Worm (Caenorhabditis elegans) whole organism, late embryonic: ENCODE results near the gene rips-1.

Source experiments
- ama-1 ChIP-seq: fragments of 150-350 bp; optimal IDR thresholded peaks from 2 replicates; lab custom pipeline; 2014
- gmeb-2 ChIP-seq: sonication (generic microtip); optimal IDR thresholded peaks from 2 replicates; lab custom pipeline; 2016; ENCODE audit warnings: missing genetic modification characterization, inconsistent platforms, missing compliant biosample characterization
- hlh-30 ChIP-seq: sonication (generic microtip); optimal IDR thresholded peaks from 2 replicates; lab custom pipeline; 2017; ENCODE audit warnings: antibody characterized with exemption, missing genetic modification characterization, missing compliant biosample characterization; ENCODE audit not compliant: insufficient read depth
- lim-6 ChIP-seq: sonication (generic microtip); optimal IDR thresholded peaks from 2 replicates; lab custom pipeline; 2016; ENCODE audit warnings: missing genetic modification characterization, missing compliant biosample characterization
- madf-2 ChIP-seq: sonication (generic microtip); optimal IDR thresholded peaks from 2 replicates; lab custom pipeline; 2017; ENCODE audit warnings: missing genetic modification characterization, missing compliant biosample characterization
- nfya-1 ChIP-seq: sonication (generic microtip); optimal IDR thresholded peaks from 2 replicates; lab custom pipeline; 2017; ENCODE audit warnings: missing genetic modification characterization, mild to moderate bottlenecking, missing compliant biosample characterization, antibody characterized with exemption, moderate library complexity
- npax-4 ChIP-seq: sonication (generic microtip); optimal IDR thresholded peaks from 2 replicates; lab custom pipeline; 2016; ENCODE audit warnings: missing genetic modification characterization, missing compliant biosample characterization
- pha-2 ChIP-seq: sonication (generic microtip); optimal IDR thresholded peaks from 2 replicates; lab custom pipeline; 2017; ENCODE audit warnings: mild to moderate bottlenecking, missing genetic modification characterization, missing compliant biosample characterization
- pqm-1 ChIP-seq: sonication (generic microtip); optimal IDR thresholded peaks from 2 replicates; lab custom pipeline; 2016; ENCODE audit warnings: missing genetic modification characterization, missing compliant biosample characterization
- tbx-7 ChIP-seq: sonication (generic microtip); optimal IDR thresholded peaks from 2 replicates; lab custom pipeline; 2016; ENCODE audit warnings: missing genotype, missing genetic modification characterization, missing compliant biosample characterization
- unc-86 ChIP-seq: sonication (generic microtip); optimal IDR thresholded peaks from 2 replicates; lab custom pipeline; 2016; ENCODE audit warnings: missing genetic modification characterization, missing compliant biosample characterization

DNA sequence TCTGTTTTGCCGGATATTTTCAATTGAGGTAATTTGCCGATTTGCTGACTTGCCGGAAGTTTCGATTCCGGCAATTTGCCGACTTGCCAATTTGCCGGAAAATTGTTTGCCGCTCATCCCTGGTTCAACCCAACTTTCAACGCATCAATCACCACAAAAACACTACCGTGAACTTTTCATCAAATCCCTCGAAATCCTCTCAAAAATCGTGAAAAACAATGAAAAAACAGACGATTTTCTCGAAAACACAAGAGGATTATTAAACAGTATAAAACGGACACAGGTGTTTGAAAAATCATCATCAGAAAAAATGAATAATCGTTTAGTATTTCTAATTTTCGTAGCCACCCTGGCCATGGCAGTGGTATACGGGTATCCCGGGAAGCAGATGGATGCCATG, 4.9 kb upstream of the rips-1 start, which contains the start of gene Y39H10A.1:
- TF ChIP-seq gmeb-2 (tag; lab: Kevin White, UChicago) = no peak
- no peak for TF ChIP-seq pqm-1 (tag; lab: Kevin White, UChicago)
- no peak for TF ChIP-seq nfya-1 (tag; lab: Kevin White, UChicago)
- TF ChIP-seq tbx-7 = no peak
- TF ChIP-seq pha-2 = no peak
- TF ChIP-seq npax-4 = no peak
- no peak for TF ChIP-seq madf-2 (tag; lab: Kevin White, UChicago)
- no peak for TF ChIP-seq unc-86 (tag; lab: Kevin White, UChicago)
- no peak for TF ChIP-seq lim-6 (tag; lab: Kevin White, UChicago)
- TF ChIP-seq hlh-30 (tag; lab: Kevin White, UChicago) = no peak
- no peak for TF ChIP-seq ama-1 (lab: Kevin White, UChicago)
